Fruit fly (Drosophila melanogaster): ENCODE measurements around the gene crc.

DNA sequence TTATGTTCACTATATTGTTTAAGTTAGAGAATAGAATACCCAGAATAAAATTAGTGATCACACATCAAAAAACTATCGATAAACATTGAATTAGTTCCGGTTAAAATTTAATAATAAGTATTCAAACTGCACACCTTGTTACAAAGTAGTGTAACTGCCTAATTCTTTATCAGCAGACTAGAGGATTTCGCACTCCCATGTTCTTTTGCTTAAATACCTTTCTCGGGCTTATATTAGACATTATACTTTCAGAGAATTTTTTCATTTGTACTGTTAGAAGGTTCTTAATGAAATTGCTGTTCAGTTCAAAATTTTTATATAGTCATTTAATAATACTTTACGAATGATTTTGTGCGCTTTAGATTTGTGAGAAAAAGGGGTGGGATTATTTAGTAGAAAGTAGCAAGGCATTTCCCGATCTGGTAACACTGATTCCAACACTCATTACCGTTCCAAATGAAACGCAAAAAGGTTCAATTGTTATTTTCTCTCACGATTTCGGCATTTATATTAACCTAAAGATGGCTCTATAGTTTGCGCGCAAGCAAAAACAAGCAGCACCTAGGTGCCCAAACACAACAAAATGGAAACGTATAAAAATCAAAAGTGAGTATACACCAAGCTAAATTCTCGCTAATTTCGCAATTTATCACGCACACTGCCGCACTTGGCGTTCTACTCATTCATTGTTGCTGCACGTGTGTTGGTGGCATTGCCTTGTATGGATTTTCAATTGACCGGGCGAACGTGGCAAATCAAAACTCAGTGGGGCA lies at the start of gene crc:
- no peak for TF ChIP-seq EcR (GFP tag; optimal IDR thresholded peaks at IDR 0.05)
- no peak for TF ChIP-seq CG8478 (optimal IDR thresholded peaks at IDR 0.05)
- TF ChIP-seq pan (optimal IDR thresholded peaks at IDR 0.05): no peak
- TF ChIP-seq psq (optimal IDR thresholded peaks at IDR 0.05): no peak
- TF ChIP-seq usp (GFP tag; optimal IDR thresholded peaks at IDR 0.05): no peak
- TF ChIP-seq Dll (optimal IDR thresholded peaks at IDR 0.05): no peak
